Fruit fly (Drosophila melanogaster): Measurements from ENCODE around the gene Gr22f.

The Gr22f gene

dm6 chr2L:1727826-1728619 is 28.2 kb downstream of the Gr22f start (continued):
- peak; percentile 94 for TF ChIP-seq Mad (GFP tag; optimal IDR thresholded peaks at IDR 0.05)
- TF ChIP-seq sqz (GFP tag; optimal IDR thresholded peaks at IDR 0.05) = peak; percentile 91
- TF ChIP-seq Hr78 (GFP tag; optimal IDR thresholded peaks at IDR 0.05) = peak in 1 of 2 experiments; percentile 94
- peak; percentile 89 for TF ChIP-seq mam (GFP tag; optimal IDR thresholded peaks at IDR 0.05)
- TF ChIP-seq CG11085 (GFP tag; IDR thresholded peaks at IDR 0.05) = peak; percentile 94
- peak; percentile 96 for TF ChIP-seq CG16815 (GFP tag; optimal IDR thresholded peaks at IDR 0.05)
- TF ChIP-seq CG1529 (GFP tag; optimal IDR thresholded peaks at IDR 0.05) = peak; percentile 97
- peak; percentile 94 for TF ChIP-seq Fer3 (tag; optimal IDR thresholded peaks at IDR 0.05)
- peak; percentile 63 for TF ChIP-seq zf30C (GFP tag; optimal IDR thresholded peaks at IDR 0.05)
- peak; percentile 96 for TF ChIP-seq CG2875 (GFP tag; optimal IDR thresholded peaks at IDR 0.05)
- no peak for TF ChIP-seq h (optimal IDR thresholded peaks at IDR 0.05)
- TF ChIP-seq schlank (tag; optimal IDR thresholded peaks at IDR 0.05) = peak; percentile 95
- peak; percentile 88 for TF ChIP-seq HLH54F (GFP tag; optimal IDR thresholded peaks at IDR 0.05)
- TF ChIP-seq Gsc (GFP tag; IDR thresholded peaks at IDR 0.05) = peak; percentile 80
- peak; percentile 97 for TF ChIP-seq corto (GFP tag; optimal IDR thresholded peaks at IDR 0.05)
- TF ChIP-seq Chrac-16 (GFP tag; optimal IDR thresholded peaks at IDR 0.05) = peak; percentile 95
- TF ChIP-seq Nf-YB (GFP tag; optimal IDR thresholded peaks at IDR 0.05) = peak; percentile 89
- TF ChIP-seq cato (GFP tag; optimal IDR thresholded peaks at IDR 0.05; ENCODE audit: borderline replicate concordance) = peak; percentile 92
- peak; percentile 98 for TF ChIP-seq CG7372 (GFP tag; IDR thresholded peaks at IDR 0.05)
- peak; percentile 94 for TF ChIP-seq vnd (GFP tag; IDR thresholded peaks at IDR 0.05; ENCODE audit: partially characterized antibody)
- peak; percentile 84 for TF ChIP-seq CG16863 (GFP tag; optimal IDR thresholded peaks at IDR 0.05)
- TF ChIP-seq kay (GFP tag; optimal IDR thresholded peaks at IDR 0.05) = peak; percentile 92
- TF ChIP-seq CG10147 (GFP tag; optimal IDR thresholded peaks at IDR 0.05) = peak; percentile 99
- peak; percentile 96 for TF ChIP-seq CG6272 (GFP tag; IDR thresholded peaks at IDR 0.05)
- peak; percentile 88 for TF ChIP-seq CG2129 (GFP tag; IDR thresholded peaks at IDR 0.05; ENCODE audit: partially characterized antibody)
- TF ChIP-seq rib (GFP tag; IDR thresholded peaks at IDR 0.05) = peak; percentile 97
- peak; percentile 94 for TF ChIP-seq ara (GFP tag; IDR thresholded peaks at IDR 0.05)
- TF ChIP-seq Hr39 (optimal IDR thresholded peaks at IDR 0.05) = no peak
- peak; percentile 92 for TF ChIP-seq CG15514 (GFP tag; optimal IDR thresholded peaks at IDR 0.05)
- TF ChIP-seq CG10543 (GFP tag; optimal IDR thresholded peaks at IDR 0.05) = peak; percentile 100
- peak; percentile 34 for TF ChIP-seq TFAM (GFP tag; optimal IDR thresholded peaks at IDR 0.05)
- TF ChIP-seq phol (tag; optimal IDR thresholded peaks at IDR 0.05) = no peak
- TF ChIP-seq Abd-B (GFP tag; optimal IDR thresholded peaks at IDR 0.05) = peak; percentile 98
- peak; percentile 78 for TF ChIP-seq zen (tag; optimal IDR thresholded peaks at IDR 0.05)
- TF ChIP-seq unc-4 (GFP tag; IDR thresholded peaks at IDR 0.05; ENCODE audit: partially characterized antibody) = peak; percentile 98
- TF ChIP-seq CG4424 (GFP tag; optimal IDR thresholded peaks at IDR 0.05) = peak; percentile 92
- peak; percentile 78; the same call in 1 of the 2 replicates for TF ChIP-seq CG10321 (GFP tag; IDR thresholded peaks at IDR 0.05)
- peak; percentile 97 for TF ChIP-seq org-1 (GFP tag; optimal IDR thresholded peaks at IDR 0.05)
- peak; percentile 96 for TF ChIP-seq CG12104 (GFP tag; optimal IDR thresholded peaks at IDR 0.05)
- TF ChIP-seq Nf-YC (tag; optimal IDR thresholded peaks at IDR 0.05) = peak; percentile 93
- TF ChIP-seq CG3995 (GFP tag; optimal IDR thresholded peaks at IDR 0.05) = peak; percentile 36
- TF ChIP-seq lab (GFP tag; optimal IDR thresholded peaks at IDR 0.05) = peak; percentile 55
- TF ChIP-seq Hey (tag; optimal IDR thresholded peaks at IDR 0.05) = peak; percentile 88
- TF ChIP-seq seq (GFP tag; IDR thresholded peaks at IDR 0.05) = peak; percentile 97
- TF ChIP-seq ems (GFP tag; optimal IDR thresholded peaks at IDR 0.05) = peak; percentile 92
- TF ChIP-seq bsh (GFP tag; optimal IDR thresholded peaks at IDR 0.05) = peak; percentile 98
- TF ChIP-seq Spps (tag; optimal IDR thresholded peaks at IDR 0.05) = peak; percentile 84
- peak; percentile 95 for TF ChIP-seq Taf1 (GFP tag; IDR thresholded peaks at IDR 0.05)
- peak; percentile 97 for TF ChIP-seq Drgx (GFP tag; IDR thresholded peaks at IDR 0.05)
